Worm (Caenorhabditis elegans) whole organism, L2 larva: ENCODE results near the gene coa-4.

Experiments
- C34F6.9 ChIP-seq: fragments of 150-350 bp; optimal IDR thresholded peaks from 2 replicates; lab custom pipeline; 2014; ENCODE audit warnings: missing biosample characterization, missing genetic modification characterization
- F13H6.1 ChIP-seq: sonication (generic microtip); optimal IDR thresholded peaks from 2 replicates; lab custom pipeline; 2016; ENCODE audit warnings: missing genetic modification characterization, missing compliant biosample characterization
- R02D3.7 ChIP-seq: fragments of 150-350 bp; optimal IDR thresholded peaks from 2 replicates; lab custom pipeline; 2014; ENCODE audit warnings: missing biosample characterization, missing genetic modification characterization
- ZK546.5 ChIP-seq: sonication (generic microtip); optimal IDR thresholded peaks from 2 replicates; lab custom pipeline; 2017; ENCODE audit warnings: missing biosample characterization, missing genetic modification characterization
- alr-1 ChIP-seq: fragments of 150-350 bp; optimal IDR thresholded peaks from 2 replicates; lab custom pipeline; 2014; ENCODE audit warnings: missing biosample characterization, missing genetic modification characterization
- aly-2 ChIP-seq: fragments of 150-350 bp; optimal IDR thresholded peaks from 2 replicates; lab custom pipeline; 2014; ENCODE audit warnings: missing biosample characterization, missing genetic modification characterization
- ama-1 ChIP-seq: fragments of 150-350 bp; optimal IDR thresholded peaks from 2 replicates; lab custom pipeline; 2018; ENCODE audit warnings: inconsistent platforms
- blmp-1 ChIP-seq: sonication (generic microtip); optimal IDR thresholded peaks from 2 replicates; lab custom pipeline; 2017; ENCODE audit warnings: missing genetic modification characterization, mild to moderate bottlenecking, missing compliant biosample characterization, antibody characterized with exemption, moderate library complexity; ENCODE audit not compliant: insufficient read depth
- ceh-16 ChIP-seq: fragments of 150-350 bp; optimal IDR thresholded peaks from 2 replicates; lab custom pipeline; 2014; ENCODE audit warnings: missing biosample characterization, missing genetic modification characterization
- ceh-82 ChIP-seq: fragments of 150-350 bp; optimal IDR thresholded peaks from 2 replicates; lab custom pipeline; 2014; ENCODE audit warnings: missing biosample characterization, missing genetic modification characterization
- crh-2 ChIP-seq: sonication (generic microtip); optimal IDR thresholded peaks from 2 replicates; lab custom pipeline; 2017; ENCODE audit warnings: missing biosample characterization, missing genetic modification characterization
- dmd-4 ChIP-seq: sonication (generic microtip); optimal IDR thresholded peaks from 2 replicates; lab custom pipeline; 2017; ENCODE audit warnings: missing biosample characterization, missing genetic modification characterization
- elt-3 ChIP-seq: sonication (generic microtip); optimal IDR thresholded peaks from 2 replicates; lab custom pipeline; 2017; ENCODE audit warnings: missing biosample characterization, missing genetic modification characterization
- fos-1 ChIP-seq: fragments of 150-350 bp; optimal IDR thresholded peaks from 2 replicates; lab custom pipeline; 2014; ENCODE audit warnings: missing biosample characterization, missing genetic modification characterization
- gmeb-1 ChIP-seq: fragments of 150-350 bp; optimal IDR thresholded peaks from 2 replicates; lab custom pipeline; 2014; ENCODE audit warnings: missing biosample characterization, missing genetic modification characterization
- lin-11 ChIP-seq: fragments of 150-350 bp; sonication (generic microtip); optimal IDR thresholded peaks from 2 replicates; lab custom pipeline; 2014; ENCODE audit warnings: missing biosample characterization, missing genetic modification characterization, inconsistent platforms, mixed read lengths
- lin-13 ChIP-seq: fragments of 150-350 bp; optimal IDR thresholded peaks from 2 replicates; lab custom pipeline; 2014; ENCODE audit warnings: missing biosample characterization, missing genetic modification reagents, missing genetic modification characterization
- lin-39 ChIP-seq: fragments of 150-350 bp; optimal IDR thresholded peaks from 2 replicates; lab custom pipeline; 2014; ENCODE audit warnings: missing biosample characterization, missing genetic modification reagents, missing genetic modification characterization
- lsy-2 ChIP-seq, 2 experiments: fragments of 150-350 bp in 1 of 2; sonication (generic microtip) in 1 of 2; optimal IDR thresholded peaks; 2 replicates each; lab custom pipeline; 2014 to 2017; ENCODE audit warnings: missing biosample characterization in 2 of 2, missing genetic modification characterization in 2 of 2
- mab-5 ChIP-seq: fragments of 150-350 bp; optimal IDR thresholded peaks from 2 replicates; lab custom pipeline; 2014; ENCODE audit warnings: missing biosample characterization, missing genetic modification characterization
- mbf-1 ChIP-seq: sonication (generic microtip); optimal IDR thresholded peaks from 2 replicates; lab custom pipeline; 2017; ENCODE audit warnings: missing biosample characterization, missing genetic modification characterization
- mdl-1 ChIP-seq, 2 experiments: fragments of 150-350 bp in 1 of 2; sonication (generic microtip) in 1 of 2; optimal IDR thresholded peaks; 2 replicates each; lab custom pipeline; 2017; ENCODE audit warnings: missing biosample characterization in 2 of 2, missing genetic modification characterization in 2 of 2
- nhr-10 ChIP-seq: sonication (generic microtip); optimal IDR thresholded peaks from 2 replicates; lab custom pipeline; 2017; ENCODE audit warnings: missing biosample characterization, missing genetic modification characterization
- nhr-11 ChIP-seq: fragments of 150-350 bp; optimal IDR thresholded peaks from 2 replicates; lab custom pipeline; 2014; ENCODE audit warnings: missing biosample characterization, missing genetic modification characterization
- nhr-12 ChIP-seq: fragments of 150-350 bp; optimal IDR thresholded peaks from 2 replicates; lab custom pipeline; 2014; ENCODE audit warnings: missing biosample characterization, missing genetic modification characterization
- nhr-129 ChIP-seq: fragments of 150-350 bp; optimal IDR thresholded peaks from 2 replicates; lab custom pipeline; 2014; ENCODE audit warnings: missing biosample characterization, missing genetic modification characterization
- nhr-21 ChIP-seq: fragments of 150-350 bp; optimal IDR thresholded peaks from 2 replicates; lab custom pipeline; 2014; ENCODE audit warnings: missing biosample characterization, missing genetic modification characterization
- nhr-23 ChIP-seq: fragments of 150-350 bp; optimal IDR thresholded peaks from 2 replicates; lab custom pipeline; 2014; ENCODE audit warnings: missing biosample characterization, missing genetic modification reagents, missing genetic modification characterization
- nhr-237 ChIP-seq: fragments of 150-350 bp; optimal IDR thresholded peaks from 2 replicates; lab custom pipeline; 2014; ENCODE audit warnings: missing biosample characterization, missing genetic modification characterization
- nhr-6 ChIP-seq: fragments of 150-350 bp; optimal IDR thresholded peaks from 2 replicates; lab custom pipeline; 2014; ENCODE audit warnings: missing biosample characterization, missing genetic modification characterization
- nhr-77 ChIP-seq: fragments of 150-350 bp; optimal IDR thresholded peaks from 2 replicates; lab custom pipeline; 2014; ENCODE audit warnings: missing biosample characterization, missing genetic modification characterization
- peb-1 ChIP-seq: fragments of 150-350 bp; optimal IDR thresholded peaks from 2 replicates; lab custom pipeline; 2014; ENCODE audit warnings: missing biosample characterization, missing genetic modification characterization
- sem-4 ChIP-seq: fragments of 150-350 bp; optimal IDR thresholded peaks from 2 replicates; lab custom pipeline; 2014; ENCODE audit warnings: missing biosample characterization, missing genetic modification reagents, missing genetic modification characterization
- skn-1 ChIP-seq: sonication (generic microtip); optimal IDR thresholded peaks from 2 replicates; lab custom pipeline; 2017; ENCODE audit warnings: missing biosample characterization, missing genetic modification characterization
- sma-3 ChIP-seq: sonication (generic microtip); optimal IDR thresholded peaks from 2 replicates; lab custom pipeline; 2016; ENCODE audit warnings: missing genetic modification reagents, missing genetic modification characterization, missing compliant biosample characterization
- sma-9 ChIP-seq, 2 experiments: fragments of 150-350 bp in 1 of 2; sonication (generic microtip) in 1 of 2; optimal IDR thresholded peaks; 2 replicates each; lab custom pipeline; 2014 to 2016; ENCODE audit warnings: missing genetic modification characterization in 2 of 2, mild to moderate bottlenecking in 1 of 2, missing biosample characterization in 1 of 2, missing compliant biosample characterization in 1 of 2, missing genetic modification reagents in 1 of 2, moderate library complexity in 1 of 2
- snpc-4 ChIP-seq: fragments of 150-350 bp; optimal IDR thresholded peaks from 2 replicates; lab custom pipeline; 2014; ENCODE audit warnings: missing biosample characterization, missing genetic modification characterization
- unc-39 ChIP-seq: fragments of 150-350 bp; optimal IDR thresholded peaks from 2 replicates; lab custom pipeline; 2014; ENCODE audit warnings: missing biosample characterization, missing genetic modification characterization
- unc-55 ChIP-seq: fragments of 150-350 bp; sonication (generic microtip); optimal IDR thresholded peaks from 3 replicates; lab custom pipeline; 2014; ENCODE audit warnings: missing biosample characterization, missing genetic modification reagents, missing genetic modification characterization
- unc-62 ChIP-seq: fragments of 150-350 bp; optimal IDR thresholded peaks from 2 replicates; lab custom pipeline; 2014; ENCODE audit warnings: missing biosample characterization, missing genetic modification reagents, missing genetic modification characterization
- zag-1 ChIP-seq: fragments of 150-350 bp; optimal IDR thresholded peaks from 2 replicates; lab custom pipeline; 2014; ENCODE audit warnings: missing biosample characterization, missing genetic modification characterization
- ztf-1 ChIP-seq: fragments of 200-800 bp; sonication (Bioruptor generic); conservative IDR thresholded peaks from 2 replicates; pipeline ENCODE4 v1.3.6; 2022; ENCODE audit warnings: missing genetic modification characterization, missing compliant biosample characterization
- ztf-11 ChIP-seq: sonication (generic microtip); optimal IDR thresholded peaks from 2 replicates; lab custom pipeline; 2017; ENCODE audit warnings: missing biosample characterization, missing genetic modification characterization
- ztf-4 ChIP-seq: fragments of 150-350 bp; optimal IDR thresholded peaks from 2 replicates; lab custom pipeline; 2014; ENCODE audit warnings: missing biosample characterization, missing genetic modification characterization

The coa-4 gene

DNA sequence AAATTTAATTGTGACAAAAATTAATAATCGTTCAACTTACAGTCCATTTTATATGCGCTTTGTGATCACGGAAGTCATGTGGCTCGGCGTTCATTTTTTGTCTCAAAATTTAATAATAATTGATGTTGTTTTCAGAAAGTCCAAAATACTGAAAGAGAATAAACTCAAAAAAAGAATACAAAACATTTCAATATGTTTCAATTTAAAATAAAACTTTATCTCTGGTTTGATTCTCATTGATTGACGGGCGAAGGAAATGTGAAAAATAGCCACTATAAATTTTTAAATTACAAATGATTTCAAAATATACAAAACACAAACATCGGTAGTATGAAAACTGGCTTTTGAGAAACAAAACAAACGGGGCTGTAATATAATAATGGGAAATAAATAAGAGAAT, 3.8 kb upstream of the coa-4 start, which contains the start of gene T20D3.6:
T20D3.6 (minus strand) TSS at position 101 of the 400 bp plus-strand sequence.
- no peak for TF ChIP-seq ztf-4
- TF ChIP-seq nhr-11 (tag; lab: Kevin White, UChicago): no peak
- TF ChIP-seq nhr-129: no peak
- no peak for TF ChIP-seq unc-62 (GFP tag; lab: Kevin White, UChicago)
- TF ChIP-seq nhr-6 (tag; lab: Kevin White, UChicago): no peak
- no peak for TF ChIP-seq unc-39 (tag; lab: Kevin White, UChicago)
- TF ChIP-seq elt-3 (tag; lab: Kevin White, UChicago): no peak
- TF ChIP-seq ztf-1 (GFP tag; lab: Robert Waterston, UW): no peak
- no peak for TF ChIP-seq sma-3
- TF ChIP-seq ama-1 (lab: Kevin White, UChicago): no peak
- TF ChIP-seq nhr-12 (tag; lab: Kevin White, UChicago): no peak

ce11 chrIV:9336538-9337090, 1.2 kb upstream of the coa-4 start, which contains the start of gene T20D3.5:
Gene T20D3.5, plus strand, starts transcription at chrIV:9337040.
- no peak for TF ChIP-seq sem-4 (tag; lab: Kevin White, UChicago)
- no peak for TF ChIP-seq nhr-10 (tag; lab: Kevin White, UChicago)
- TF ChIP-seq peb-1 (tag; lab: Kevin White, UChicago): no peak
- no peak for TF ChIP-seq nhr-77 (tag; lab: Kevin White, UChicago)
- TF ChIP-seq nhr-12 (tag; lab: Kevin White, UChicago): no peak
- TF ChIP-seq ceh-82 (tag; lab: Kevin White, UChicago): no peak
- no peak for TF ChIP-seq ztf-11
- TF ChIP-seq elt-3 (tag; lab: Kevin White, UChicago): no peak
- no peak for TF ChIP-seq nhr-237 (tag; lab: Kevin White, UChicago)
- no peak for TF ChIP-seq ceh-16 (tag; lab: Kevin White, UChicago)
- TF ChIP-seq sma-3: no peak
- TF ChIP-seq C34F6.9 (tag; lab: Kevin White, UChicago): no peak
- TF ChIP-seq nhr-21: no peak
- TF ChIP-seq unc-62 (GFP tag; lab: Kevin White, UChicago): no peak
- TF ChIP-seq ama-1 (lab: Kevin White, UChicago): no peak
- TF ChIP-seq R02D3.7 (tag; lab: Kevin White, UChicago): no peak
- TF ChIP-seq mbf-1 (tag; lab: Kevin White, UChicago): no peak
- no peak for TF ChIP-seq F13H6.1 (tag; lab: Kevin White, UChicago)
- TF ChIP-seq, all 48 proteins: peak for 0

DNA sequence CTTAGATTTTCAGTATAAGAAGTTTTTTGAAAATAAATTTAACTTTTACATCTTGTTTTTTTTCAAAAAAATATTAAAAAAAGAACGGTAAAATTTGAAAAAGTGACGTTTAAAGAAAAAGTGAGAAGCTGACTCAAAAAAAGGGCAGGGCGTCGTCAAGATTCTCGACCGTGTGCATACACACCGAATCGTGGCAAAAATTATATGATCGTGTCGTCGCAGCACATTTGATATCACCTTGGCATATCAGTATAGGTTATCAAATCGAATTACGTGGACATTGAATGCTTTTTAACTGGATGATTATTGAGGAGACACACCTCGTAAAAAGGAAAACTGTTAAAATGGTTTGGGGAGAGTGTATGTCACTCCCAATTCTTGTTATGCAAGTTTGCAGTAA, 2.4 kb downstream of the coa-4 start:
- no peak for TF ChIP-seq aly-2 (tag; lab: Kevin White, UChicago)
- no peak for TF ChIP-seq ama-1 (lab: Kevin White, UChicago)
- TF ChIP-seq mbf-1 (tag; lab: Kevin White, UChicago): no peak
- TF ChIP-seq ZK546.5: no peak
- no peak for TF ChIP-seq nhr-129
- TF ChIP-seq ztf-4: no peak
- TF ChIP-seq ceh-16 (tag; lab: Kevin White, UChicago): no peak
- TF ChIP-seq fos-1 (tag; lab: Kevin White, UChicago): peak; percentile 97
- TF ChIP-seq blmp-1 (tag; lab: Kevin White, UChicago): no peak
- TF ChIP-seq C34F6.9 (tag; lab: Kevin White, UChicago): no peak
- TF ChIP-seq nhr-77 (tag; lab: Kevin White, UChicago): no peak
- no peak for TF ChIP-seq dmd-4 (tag; lab: Kevin White, UChicago)
- TF ChIP-seq mdl-1 (tag; optimal IDR thresholded peaks at IDR 0.05; lab: Kevin White, UChicago): no peak
- no peak for TF ChIP-seq nhr-21
- no peak for TF ChIP-seq ztf-11
- TF ChIP-seq nhr-12 (tag; lab: Kevin White, UChicago): no peak
- no peak for TF ChIP-seq lsy-2 (tag; optimal IDR thresholded peaks at IDR 0.05; lab: Kevin White, UChicago)
- no peak for TF ChIP-seq lin-13
- no peak for TF ChIP-seq nhr-10 (tag; lab: Kevin White, UChicago)
- peak; percentile 73 for TF ChIP-seq crh-2
- TF ChIP-seq F13H6.1 (tag; lab: Kevin White, UChicago): no peak
- TF ChIP-seq zag-1: no peak
- TF ChIP-seq unc-55 (GFP tag; lab: Kevin White, UChicago): no peak
- no peak for TF ChIP-seq nhr-23
- TF ChIP-seq lin-11 (tag; lab: Kevin White, UChicago): no peak
- no peak for TF ChIP-seq skn-1 (tag; lab: Kevin White, UChicago)
- no peak for TF ChIP-seq snpc-4 (tag; lab: Kevin White, UChicago)
- TF ChIP-seq alr-1: no peak
- TF ChIP-seq lin-39: no peak
- TF ChIP-seq sma-9 (GFP tag; optimal IDR thresholded peaks at IDR 0.05; lab: Kevin White, UChicago): peak; percentile 6
- no peak for TF ChIP-seq sma-9 (tag; optimal IDR thresholded peaks at IDR 0.05; lab: Kevin White, UChicago)
- no peak for TF ChIP-seq unc-39 (tag; lab: Kevin White, UChicago)
- no peak for TF ChIP-seq unc-62 (GFP tag; lab: Kevin White, UChicago)
- no peak for TF ChIP-seq nhr-11 (tag; lab: Kevin White, UChicago)
- peak; percentile 10 for TF ChIP-seq gmeb-1 (tag; lab: Kevin White, UChicago)
- TF ChIP-seq mab-5 (tag; lab: Kevin White, UChicago): no peak
